Worm (Caenorhabditis elegans) whole organism, L2 larva: ENCODE data around the gene atfs-1.

Experiments
- Y55F3AM.14 ChIP-seq: fragments of 200-800 bp; sonication (Bioruptor generic); optimal IDR thresholded peaks from 2 replicates; lab custom pipeline; 2018; ENCODE audit warnings: mild to moderate bottlenecking, missing genetic modification characterization, missing compliant biosample characterization
- ZK546.5 ChIP-seq: sonication (generic microtip); optimal IDR thresholded peaks from 2 replicates; lab custom pipeline; 2017; ENCODE audit warnings: missing biosample characterization, missing genetic modification characterization
- aly-2 ChIP-seq: fragments of 150-350 bp; optimal IDR thresholded peaks from 2 replicates; lab custom pipeline; 2014; ENCODE audit warnings: missing biosample characterization, missing genetic modification characterization
- ama-1 ChIP-seq: fragments of 150-350 bp; optimal IDR thresholded peaks from 2 replicates; lab custom pipeline; 2018; ENCODE audit warnings: inconsistent platforms
- ceh-82 ChIP-seq: fragments of 150-350 bp; optimal IDR thresholded peaks from 2 replicates; lab custom pipeline; 2014; ENCODE audit warnings: missing biosample characterization, missing genetic modification characterization
- egl-27 ChIP-seq: sonication (generic microtip); optimal IDR thresholded peaks from 3 replicates; lab custom pipeline; 2017; ENCODE audit warnings: missing biosample characterization, missing genetic modification reagents, missing genetic modification characterization
- elt-1 ChIP-seq: fragments of 150-350 bp; optimal IDR thresholded peaks from 2 replicates; lab custom pipeline; 2014; ENCODE audit warnings: missing biosample characterization, missing genetic modification characterization
- elt-3 ChIP-seq: sonication (generic microtip); optimal IDR thresholded peaks from 2 replicates; lab custom pipeline; 2017; ENCODE audit warnings: missing biosample characterization, missing genetic modification characterization
- fos-1 ChIP-seq: fragments of 150-350 bp; optimal IDR thresholded peaks from 2 replicates; lab custom pipeline; 2014; ENCODE audit warnings: missing biosample characterization, missing genetic modification characterization
- gmeb-1 ChIP-seq: fragments of 150-350 bp; optimal IDR thresholded peaks from 2 replicates; lab custom pipeline; 2014; ENCODE audit warnings: missing biosample characterization, missing genetic modification characterization
- lin-11 ChIP-seq: fragments of 150-350 bp; sonication (generic microtip); optimal IDR thresholded peaks from 2 replicates; lab custom pipeline; 2014; ENCODE audit warnings: missing biosample characterization, missing genetic modification characterization, inconsistent platforms, mixed read lengths
- mab-5 ChIP-seq: fragments of 150-350 bp; optimal IDR thresholded peaks from 2 replicates; lab custom pipeline; 2014; ENCODE audit warnings: missing biosample characterization, missing genetic modification characterization
- mbf-1 ChIP-seq: sonication (generic microtip); optimal IDR thresholded peaks from 2 replicates; lab custom pipeline; 2017; ENCODE audit warnings: missing biosample characterization, missing genetic modification characterization
- mdl-1 ChIP-seq, 2 experiments: fragments of 150-350 bp in 1 of 2; sonication (generic microtip) in 1 of 2; optimal IDR thresholded peaks; 2 replicates each; lab custom pipeline; 2017; ENCODE audit warnings: missing biosample characterization in 2 of 2, missing genetic modification characterization in 2 of 2
- nhr-12 ChIP-seq: fragments of 150-350 bp; optimal IDR thresholded peaks from 2 replicates; lab custom pipeline; 2014; ENCODE audit warnings: missing biosample characterization, missing genetic modification characterization
- nhr-129 ChIP-seq: fragments of 150-350 bp; optimal IDR thresholded peaks from 2 replicates; lab custom pipeline; 2014; ENCODE audit warnings: missing biosample characterization, missing genetic modification characterization
- nhr-23 ChIP-seq: fragments of 150-350 bp; optimal IDR thresholded peaks from 2 replicates; lab custom pipeline; 2014; ENCODE audit warnings: missing biosample characterization, missing genetic modification reagents, missing genetic modification characterization
- nhr-6 ChIP-seq: fragments of 150-350 bp; optimal IDR thresholded peaks from 2 replicates; lab custom pipeline; 2014; ENCODE audit warnings: missing biosample characterization, missing genetic modification characterization
- nhr-77 ChIP-seq: fragments of 150-350 bp; optimal IDR thresholded peaks from 2 replicates; lab custom pipeline; 2014; ENCODE audit warnings: missing biosample characterization, missing genetic modification characterization
- sem-4 ChIP-seq: fragments of 150-350 bp; optimal IDR thresholded peaks from 2 replicates; lab custom pipeline; 2014; ENCODE audit warnings: missing biosample characterization, missing genetic modification reagents, missing genetic modification characterization
- skn-1 ChIP-seq: sonication (generic microtip); optimal IDR thresholded peaks from 2 replicates; lab custom pipeline; 2017; ENCODE audit warnings: missing biosample characterization, missing genetic modification characterization
- sma-3 ChIP-seq: sonication (generic microtip); optimal IDR thresholded peaks from 2 replicates; lab custom pipeline; 2016; ENCODE audit warnings: missing genetic modification reagents, missing genetic modification characterization, missing compliant biosample characterization
- snpc-4 ChIP-seq: fragments of 150-350 bp; optimal IDR thresholded peaks from 2 replicates; lab custom pipeline; 2014; ENCODE audit warnings: missing biosample characterization, missing genetic modification characterization
- unc-55 ChIP-seq: fragments of 150-350 bp; sonication (generic microtip); optimal IDR thresholded peaks from 3 replicates; lab custom pipeline; 2014; ENCODE audit warnings: missing biosample characterization, missing genetic modification reagents, missing genetic modification characterization
- unc-62 ChIP-seq: fragments of 150-350 bp; optimal IDR thresholded peaks from 2 replicates; lab custom pipeline; 2014; ENCODE audit warnings: missing biosample characterization, missing genetic modification reagents, missing genetic modification characterization
- zag-1 ChIP-seq: fragments of 150-350 bp; optimal IDR thresholded peaks from 2 replicates; lab custom pipeline; 2014; ENCODE audit warnings: missing biosample characterization, missing genetic modification characterization
- ztf-1 ChIP-seq: fragments of 200-800 bp; sonication (Bioruptor generic); conservative IDR thresholded peaks from 2 replicates; pipeline ENCODE4 v1.3.6; 2022; ENCODE audit warnings: missing genetic modification characterization, missing compliant biosample characterization
- ztf-11 ChIP-seq: sonication (generic microtip); optimal IDR thresholded peaks from 2 replicates; lab custom pipeline; 2017; ENCODE audit warnings: missing biosample characterization, missing genetic modification characterization
- ztf-4 ChIP-seq: fragments of 150-350 bp; optimal IDR thresholded peaks from 2 replicates; lab custom pipeline; 2014; ENCODE audit warnings: missing biosample characterization, missing genetic modification characterization

atfs-1 gene

ce11 chrV:14240694-14241201 is 47.3 kb downstream of the atfs-1 start, which contains the start of gene K02E11.10:
K02E11.10 (minus strand) TSS chrV:14241151.
- TF ChIP-seq skn-1 (tag; lab: Kevin White, UChicago) (no peak), Y55F3AM.14 (GFP tag; lab: Kevin White, UChicago) (peak; percentile 2), aly-2 (tag; lab: Kevin White, UChicago) (no peak)

- no peak for TF ChIP-seq gmeb-1 (tag; lab: Kevin White, UChicago)
- no peak for TF ChIP-seq elt-3 (tag; lab: Kevin White, UChicago)
- no peak for TF ChIP-seq mab-5
- no peak for TF ChIP-seq Y55F3AM.14 (GFP tag; lab: Kevin White, UChicago)
- TF ChIP-seq sem-4: no peak
- no peak for TF ChIP-seq ama-1 (lab: Kevin White, UChicago)
- TF ChIP-seq egl-27 (tag; lab: Kevin White, UChicago): no peak
- TF ChIP-seq ztf-4 (tag; lab: Kevin White, UChicago): no peak
- no peak for TF ChIP-seq skn-1 (tag; lab: Kevin White, UChicago)
- no peak for TF ChIP-seq elt-1 (tag; lab: Kevin White, UChicago)
- TF ChIP-seq ztf-11 (tag; lab: Kevin White, UChicago): no peak
- no peak for TF ChIP-seq ceh-82 (tag; lab: Kevin White, UChicago)
- TF ChIP-seq zag-1 (tag; lab: Kevin White, UChicago): no peak
- TF ChIP-seq nhr-129 (tag; lab: Kevin White, UChicago): no peak
- no peak for TF ChIP-seq ZK546.5 (tag; lab: Kevin White, UChicago)
- no peak for TF ChIP-seq unc-55 (GFP tag; lab: Kevin White, UChicago)
- no peak for TF ChIP-seq snpc-4 (tag; lab: Kevin White, UChicago)
- no peak for TF ChIP-seq nhr-12 (tag; lab: Kevin White, UChicago)
- TF ChIP-seq mbf-1: no peak
- TF ChIP-seq unc-62 (GFP tag; lab: Kevin White, UChicago): no peak
Measured at ce11 chrV:14243904-14244303, 50.4 kb downstream of the atfs-1 start, which contains the start of gene sre-7. sre-7 (plus strand) TSS chrV:14244204.

- TF ChIP-seq sma-3 (GFP tag; lab: Kevin White, UChicago): no peak
- TF ChIP-seq elt-3 (tag; lab: Kevin White, UChicago): no peak
- no peak for TF ChIP-seq nhr-23 (tag; lab: Kevin White, UChicago)
- TF ChIP-seq lin-11 (tag; lab: Kevin White, UChicago): no peak
- no peak for TF ChIP-seq ztf-1 (GFP tag; lab: Robert Waterston, UW)
- TF ChIP-seq ama-1 (lab: Kevin White, UChicago): no peak
- no peak for TF ChIP-seq fos-1 (tag; lab: Kevin White, UChicago)
- TF ChIP-seq mdl-1 (tag; optimal IDR thresholded peaks at IDR 0.05; lab: Kevin White, UChicago): no peak
- no peak for TF ChIP-seq nhr-6
- TF ChIP-seq nhr-77 (tag; lab: Kevin White, UChicago): no peak
Measured at ce11 chrV:14246761-14247160, 53.3 kb downstream of the atfs-1 start, which contains the start of gene K02E11.3. K02E11.3 (minus strand) TSS chrV:14246861.
